Worm (Caenorhabditis elegans) whole organism, L3 larva: ENCODE results near the gene E02A10.4.
A peak's percentile ranks its signal among the peaks of the same experiment; 100 is the strongest.

Experiments used
- R02D3.7 ChIP-seq: fragments of 150-350 bp; optimal IDR thresholded peaks from 2 replicates; lab custom pipeline; 2014; ENCODE audit warnings: missing biosample characterization, missing genetic modification characterization
- ZK546.5 ChIP-seq: sonication (generic microtip); optimal IDR thresholded peaks from 2 replicates; lab custom pipeline; 2017; ENCODE audit warnings: missing biosample characterization, missing genetic modification characterization
- aly-2 ChIP-seq: fragments of 150-350 bp; optimal IDR thresholded peaks from 2 replicates; lab custom pipeline; 2014; ENCODE audit warnings: missing biosample characterization, missing genetic modification characterization
- ama-1 ChIP-seq: fragments of 150-350 bp; optimal IDR thresholded peaks from 2 replicates; lab custom pipeline; 2018
- ceh-16 ChIP-seq: sonication (generic microtip); optimal IDR thresholded peaks from 2 replicates; lab custom pipeline; 2017; ENCODE audit warnings: missing biosample characterization, missing genetic modification characterization
- ceh-28 ChIP-seq: fragments of 150-350 bp; optimal IDR thresholded peaks from 2 replicates; lab custom pipeline; 2014; ENCODE audit warnings: missing biosample characterization, missing genetic modification reagents, missing genetic modification characterization
- ceh-82 ChIP-seq: fragments of 150-350 bp; optimal IDR thresholded peaks from 2 replicates; lab custom pipeline; 2014; ENCODE audit warnings: missing biosample characterization, missing genetic modification characterization
- ceh-9 ChIP-seq: sonication (generic microtip); optimal IDR thresholded peaks from 2 replicates; lab custom pipeline; 2018; ENCODE audit warnings: missing biosample characterization, missing genetic modification characterization
- daf-12 ChIP-seq: fragments of 150-350 bp; optimal IDR thresholded peaks from 2 replicates; lab custom pipeline; 2014; ENCODE audit warnings: missing biosample characterization, missing genetic modification reagents, missing genetic modification characterization
- egl-27 ChIP-seq: sonication (generic microtip); optimal IDR thresholded peaks from 4 replicates; lab custom pipeline; 2017; ENCODE audit warnings: missing biosample characterization, missing genetic modification reagents, missing genetic modification characterization
- egl-5 ChIP-seq: fragments of 150-350 bp; optimal IDR thresholded peaks from 2 replicates; lab custom pipeline; 2017; ENCODE audit warnings: missing biosample characterization, missing genetic modification reagents, missing genetic modification characterization, inconsistent platforms
- elt-1 ChIP-seq: fragments of 150-350 bp; optimal IDR thresholded peaks from 2 replicates; lab custom pipeline; 2014; ENCODE audit warnings: missing biosample characterization, missing genetic modification characterization
- elt-2 ChIP-seq: sonication (generic microtip); optimal IDR thresholded peaks from 2 replicates; lab custom pipeline; 2016; ENCODE audit warnings: missing genetic modification reagents, mild to moderate bottlenecking, missing genetic modification characterization, missing compliant biosample characterization
- elt-3 ChIP-seq, 3 experiments: fragments of 150-350 bp in 1 of 3; sonication (generic microtip) in 2 of 3; optimal IDR thresholded peaks; 2 replicates in 2 of 3; 4 replicates in 1 of 3; lab custom pipeline; 2014 to 2017; ENCODE audit warnings: missing biosample characterization in 3 of 3, missing genetic modification characterization in 3 of 3
- eor-1 ChIP-seq, 2 experiments: fragments of 150-350 bp; optimal IDR thresholded peaks; 2 replicates each; lab custom pipeline; 2014 to 2018; ENCODE audit warnings: missing biosample characterization in 2 of 2, missing genetic modification characterization in 2 of 2
- fkh-10 ChIP-seq: sonication (generic microtip); optimal IDR thresholded peaks from 2 replicates; lab custom pipeline; 2017; ENCODE audit warnings: missing biosample characterization, missing genetic modification reagents, missing genetic modification characterization
- fkh-2 ChIP-seq: fragments of 150-350 bp; optimal IDR thresholded peaks from 2 replicates; lab custom pipeline; 2014; ENCODE audit warnings: missing biosample characterization, missing genetic modification reagents, missing genetic modification characterization
- fos-1 ChIP-seq: fragments of 150-350 bp; optimal IDR thresholded peaks from 2 replicates; lab custom pipeline; 2014; ENCODE audit warnings: missing biosample characterization, missing genetic modification characterization
- hmg-11 ChIP-seq: sonication (generic microtip); optimal IDR thresholded peaks from 2 replicates; lab custom pipeline; 2016; ENCODE audit warnings: missing genetic modification characterization, missing compliant biosample characterization
- jun-1 ChIP-seq: fragments of 150-350 bp; optimal IDR thresholded peaks from 2 replicates; lab custom pipeline; 2014; ENCODE audit warnings: missing biosample characterization, missing genetic modification reagents, missing genetic modification characterization
- lin-15B ChIP-seq: fragments of 150-350 bp; optimal IDR thresholded peaks from 2 replicates; lab custom pipeline; 2014; ENCODE audit warnings: missing biosample characterization, missing genetic modification characterization
- lin-39 ChIP-seq: fragments of 150-350 bp; optimal IDR thresholded peaks from 2 replicates; lab custom pipeline; 2018; ENCODE audit warnings: missing biosample characterization, missing genetic modification reagents, missing genetic modification characterization
- lsy-12 ChIP-seq: sonication (generic microtip); optimal IDR thresholded peaks from 2 replicates; lab custom pipeline; 2016; ENCODE audit warnings: mild to moderate bottlenecking, missing genetic modification characterization, missing compliant biosample characterization
- mdl-1 ChIP-seq: fragments of 150-350 bp; optimal IDR thresholded peaks from 2 replicates; lab custom pipeline; 2014; ENCODE audit warnings: missing biosample characterization, missing genetic modification characterization
- mml-1 ChIP-seq: fragments of 150-350 bp; sonication (generic microtip); optimal IDR thresholded peaks from 3 replicates; lab custom pipeline; 2014; ENCODE audit warnings: missing biosample characterization, missing genetic modification characterization
- nfya-1 ChIP-seq: sonication (generic microtip); optimal IDR thresholded peaks from 2 replicates; lab custom pipeline; 2017; ENCODE audit warnings: missing genetic modification characterization, mild to moderate bottlenecking, missing compliant biosample characterization, antibody characterized with exemption, moderate library complexity; ENCODE audit not compliant: insufficient read depth
- nhr-11 ChIP-seq: fragments of 150-350 bp; optimal IDR thresholded peaks from 2 replicates; lab custom pipeline; 2014; ENCODE audit warnings: missing biosample characterization, missing genetic modification characterization
- nhr-12 ChIP-seq: fragments of 150-350 bp; optimal IDR thresholded peaks from 2 replicates; lab custom pipeline; 2014; ENCODE audit warnings: missing biosample characterization, missing genetic modification characterization
- nhr-23 ChIP-seq: fragments of 150-350 bp; optimal IDR thresholded peaks from 2 replicates; lab custom pipeline; 2014; ENCODE audit warnings: missing biosample characterization, missing genetic modification reagents, missing genetic modification characterization
- nhr-237 ChIP-seq: fragments of 150-350 bp; optimal IDR thresholded peaks from 2 replicates; lab custom pipeline; 2014; ENCODE audit warnings: missing biosample characterization, missing genetic modification characterization
- nhr-25 ChIP-seq: sonication (generic microtip); optimal IDR thresholded peaks from 2 replicates; lab custom pipeline; 2017; ENCODE audit warnings: missing biosample characterization, missing genetic modification characterization
- nhr-28 ChIP-seq: fragments of 150-350 bp; optimal IDR thresholded peaks from 2 replicates; lab custom pipeline; 2014; ENCODE audit warnings: missing biosample characterization, missing genetic modification characterization
- nhr-43 ChIP-seq: sonication (generic microtip); optimal IDR thresholded peaks from 2 replicates; lab custom pipeline; 2016; ENCODE audit warnings: mild to moderate bottlenecking, missing genetic modification characterization, missing compliant biosample characterization; ENCODE audit not compliant: poor library complexity, severe bottlenecking
- nhr-67 ChIP-seq: fragments of 150-350 bp; optimal IDR thresholded peaks from 2 replicates; lab custom pipeline; 2014; ENCODE audit warnings: missing biosample characterization, missing genetic modification characterization
- nhr-76 ChIP-seq: fragments of 150-350 bp; sonication (generic microtip); optimal IDR thresholded peaks from 5 replicates; lab custom pipeline; 2014; ENCODE audit warnings: missing biosample characterization, missing genetic modification characterization
- nhr-77 ChIP-seq: fragments of 150-350 bp; optimal IDR thresholded peaks from 2 replicates; lab custom pipeline; 2014; ENCODE audit warnings: missing biosample characterization, missing genetic modification characterization
- pha-4 ChIP-seq: fragments of 150-350 bp; optimal IDR thresholded peaks from 2 replicates; lab custom pipeline; 2014; ENCODE audit warnings: missing biosample characterization, missing genetic modification reagents, missing genetic modification characterization
- pqm-1 ChIP-seq: fragments of 150-350 bp; optimal IDR thresholded peaks from 2 replicates; lab custom pipeline; 2017; ENCODE audit warnings: missing biosample characterization, missing genetic modification characterization, inconsistent platforms
- sea-2 ChIP-seq: fragments of 150-350 bp; sonication (generic microtip); optimal IDR thresholded peaks from 4 replicates; lab custom pipeline; 2014; ENCODE audit warnings: missing biosample characterization, missing genetic modification reagents, missing genetic modification characterization
- skn-1 ChIP-seq: fragments of 150-350 bp; optimal IDR thresholded peaks from 2 replicates; lab custom pipeline; 2014; ENCODE audit warnings: missing biosample characterization, missing genetic modification characterization
- snpc-4 ChIP-seq: fragments of 150-350 bp; optimal IDR thresholded peaks from 2 replicates; lab custom pipeline; 2014; ENCODE audit warnings: missing biosample characterization, missing genetic modification characterization
- tbx-2 ChIP-seq: sonication (generic microtip); optimal IDR thresholded peaks from 2 replicates; lab custom pipeline; 2016; ENCODE audit warnings: mild to moderate bottlenecking, missing genetic modification characterization, missing compliant biosample characterization
- unc-39 ChIP-seq: sonication (generic microtip); optimal IDR thresholded peaks from 4 replicates; lab custom pipeline; 2017; ENCODE audit warnings: missing biosample characterization, missing genetic modification characterization
- unc-62 ChIP-seq: fragments of 150-350 bp; sonication (generic microtip); optimal IDR thresholded peaks from 4 replicates; lab custom pipeline; 2014; ENCODE audit warnings: missing biosample characterization, missing genetic modification reagents, missing genetic modification characterization
- zag-1 ChIP-seq: fragments of 150-350 bp; optimal IDR thresholded peaks from 2 replicates; lab custom pipeline; 2014; ENCODE audit warnings: missing biosample characterization, missing genetic modification characterization
- ztf-11 ChIP-seq: fragments of 150-350 bp; optimal IDR thresholded peaks from 2 replicates; lab custom pipeline; 2014; ENCODE audit warnings: missing biosample characterization, missing genetic modification characterization
- ztf-4 ChIP-seq: fragments of 150-350 bp; optimal IDR thresholded peaks from 2 replicates; lab custom pipeline; 2014; ENCODE audit warnings: missing biosample characterization, missing genetic modification characterization

Gene E02A10.4

ce11 chrV:12549604-12550003 lies 18.1 kb downstream of the E02A10.4 start:
- TF ChIP-seq nhr-25 (peak; percentile 36), nhr-43 (tag; lab: Kevin White, UChicago) (peak; percentile 50), ama-1 (lab: Kevin White, UChicago) (peak; percentile 95), lsy-12 (no peak)
- TF ChIP-seq, all 47 proteins: peak for 3

ce11 chrV:12548830-12549229 lies 18.9 kb downstream of the E02A10.4 start:
- no peak for TF ChIP-seq ceh-82 (tag; lab: Kevin White, UChicago)
- TF ChIP-seq ztf-4 (tag; lab: Kevin White, UChicago) = peak; percentile 50
- TF ChIP-seq pqm-1 (tag; lab: Kevin White, UChicago) = no peak
- peak; percentile 15 for TF ChIP-seq ceh-28 (tag; lab: Kevin White, UChicago)
- no peak for TF ChIP-seq fos-1 (tag; lab: Kevin White, UChicago)
- peak; percentile 73 for TF ChIP-seq nhr-43 (tag; lab: Kevin White, UChicago)
- TF ChIP-seq tbx-2 (tag; lab: Kevin White, UChicago) = peak; percentile 65
- TF ChIP-seq nfya-1 (tag; lab: Kevin White, UChicago) = no peak
- TF ChIP-seq nhr-28 (tag; lab: Kevin White, UChicago) = peak; percentile 8
- no peak for TF ChIP-seq mml-1 (tag; lab: Kevin White, UChicago)
- TF ChIP-seq ceh-9 (tag; lab: Kevin White, UChicago) = no peak
- TF ChIP-seq nhr-11 (tag; lab: Kevin White, UChicago) = no peak
- no peak for TF ChIP-seq ceh-16 (tag; lab: Kevin White, UChicago)
- TF ChIP-seq elt-1 = no peak
- TF ChIP-seq snpc-4 (tag; lab: Kevin White, UChicago) = no peak
- TF ChIP-seq ztf-11 (tag; lab: Kevin White, UChicago) = no peak
- no peak for TF ChIP-seq jun-1 (tag; lab: Kevin White, UChicago)
- TF ChIP-seq unc-62 (GFP tag; lab: Kevin White, UChicago) = no peak
- TF ChIP-seq elt-3 (tag; optimal IDR thresholded peaks at IDR 0.05; lab: Kevin White, UChicago) = no peak
- no peak for TF ChIP-seq egl-27 (tag; lab: Kevin White, UChicago)
- TF ChIP-seq lin-39 (tag; lab: Kevin White, UChicago) = no peak
- TF ChIP-seq nhr-237 (tag; lab: Kevin White, UChicago) = no peak
- no peak for TF ChIP-seq R02D3.7
- peak; percentile 74 for TF ChIP-seq nhr-23 (tag; lab: Kevin White, UChicago)
- TF ChIP-seq hmg-11 (tag; lab: Kevin White, UChicago) = no peak
- no peak for TF ChIP-seq unc-39 (tag; lab: Kevin White, UChicago)
- no peak for TF ChIP-seq nhr-12 (tag; lab: Kevin White, UChicago)
- TF ChIP-seq ama-1 (lab: Kevin White, UChicago) = peak; percentile 97
- TF ChIP-seq nhr-25 = peak; percentile 45
- no peak for TF ChIP-seq pha-4
- no peak for TF ChIP-seq fkh-2 (tag; lab: Kevin White, UChicago)
- no peak for TF ChIP-seq eor-1 (tag; optimal IDR thresholded peaks at IDR 0.05; lab: Kevin White, UChicago)
- no peak for TF ChIP-seq daf-12 (tag; lab: Kevin White, UChicago)
- TF ChIP-seq fkh-10 (GFP tag; lab: Kevin White, UChicago) = no peak
- no peak for TF ChIP-seq nhr-76 (tag; lab: Kevin White, UChicago)
- TF ChIP-seq nhr-67 = no peak
- TF ChIP-seq skn-1 (tag; lab: Kevin White, UChicago) = no peak
- no peak for TF ChIP-seq mdl-1 (tag; lab: Kevin White, UChicago)
- no peak for TF ChIP-seq elt-2 (tag; lab: Kevin White, UChicago)
- TF ChIP-seq egl-5 (tag; lab: Kevin White, UChicago) = no peak
- no peak for TF ChIP-seq zag-1 (tag; lab: Kevin White, UChicago)
- TF ChIP-seq nhr-77 (tag; lab: Kevin White, UChicago) = no peak
- no peak for TF ChIP-seq aly-2 (tag; lab: Kevin White, UChicago)
- no peak for TF ChIP-seq ZK546.5 (tag; lab: Kevin White, UChicago)
- TF ChIP-seq sea-2 = no peak
- TF ChIP-seq lsy-12 = peak; percentile 66
- TF ChIP-seq lin-15B (tag; lab: Kevin White, UChicago) = no peak
